Worm (Caenorhabditis elegans): ENCODE measurements around the gene C44C1.1.

Gene C44C1.1

ce11 chrX:977958-978686, 2.5 kb upstream of the C44C1.1 start, which contains the start of gene abhd-3.2:
Gene abhd-3.2 (minus strand): TSS chrX:978008.
- TF ChIP-seq lsy-2 (tag; optimal IDR thresholded peaks at IDR 0.05) (no peak), M03D4.4 (tag; optimal IDR thresholded peaks at IDR 0.05) (no peak), unc-39 (tag; optimal IDR thresholded peaks at IDR 0.05) (no peak), lin-13 (tag; optimal IDR thresholded peaks at IDR 0.05) (no peak)

DNA sequence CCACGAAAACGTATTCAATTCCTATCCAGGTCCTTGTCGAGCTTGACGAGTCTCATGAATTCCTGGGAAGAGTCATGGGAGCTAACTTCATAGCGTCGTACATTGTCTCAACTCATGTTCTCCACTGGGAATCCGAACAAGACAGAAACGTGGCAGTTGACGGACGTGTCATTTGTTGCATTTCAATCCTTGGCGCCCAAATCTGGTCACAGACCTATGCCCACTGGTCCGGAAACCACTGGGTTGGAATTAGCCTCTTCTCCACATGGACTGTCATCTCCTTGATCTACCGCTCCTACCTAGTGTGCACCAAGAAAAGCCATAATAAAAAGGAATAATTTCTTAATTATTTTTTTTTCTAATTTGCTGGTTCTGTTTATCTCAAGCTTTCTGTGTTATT, 2.0 kb downstream of the C44C1.1 start:
- no peak for TF ChIP-seq bed-3 (GFP tag; optimal IDR thresholded peaks at IDR 0.05)
- no peak for TF ChIP-seq nhr-28 (tag; optimal IDR thresholded peaks at IDR 0.05)
- TF ChIP-seq flh-1 (GFP tag; optimal IDR thresholded peaks at IDR 0.05): no peak
- no peak for TF ChIP-seq drap-1 (GFP tag; optimal IDR thresholded peaks at IDR 0.05)
- TF ChIP-seq lin-13 (tag; optimal IDR thresholded peaks at IDR 0.05): no peak
- no peak for TF ChIP-seq mep-1 (tag; optimal IDR thresholded peaks at IDR 0.05)
- no peak for TF ChIP-seq nhr-12 (tag; optimal IDR thresholded peaks at IDR 0.05)
- no peak for TF ChIP-seq elt-3 (tag; optimal IDR thresholded peaks at IDR 0.05)

DNA sequence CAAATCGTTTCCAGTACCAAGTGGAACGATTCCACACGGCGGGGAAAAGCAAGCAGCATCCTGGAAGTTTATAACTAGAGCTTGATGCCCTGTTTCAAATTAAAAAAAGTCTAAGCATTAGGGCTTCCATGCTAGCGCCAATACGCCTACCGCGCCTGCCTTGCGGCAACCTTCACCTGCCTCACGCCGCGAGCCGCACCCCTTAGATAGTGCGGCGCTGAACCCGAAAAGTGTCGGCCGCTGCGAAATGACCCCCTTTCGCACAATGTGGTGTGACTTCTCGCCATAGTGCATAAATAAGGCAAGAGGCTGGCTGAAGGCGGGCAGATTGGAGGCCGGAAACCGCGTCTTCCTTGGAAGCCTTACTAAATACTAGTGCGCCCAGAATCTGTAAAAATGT, 5.9 kb downstream of the C44C1.1 start:
- TF ChIP-seq snpc-4 (tag; optimal IDR thresholded peaks at IDR 0.05) (no peak), sem-2 (GFP tag; optimal IDR thresholded peaks at IDR 0.05) (no peak), mab-5 (tag; optimal IDR thresholded peaks at IDR 0.05) (no peak), ces-1 (GFP tag; optimal IDR thresholded peaks at IDR 0.05) (no peak), lin-32 (GFP tag; optimal IDR thresholded peaks at IDR 0.05) (no peak), mls-2 (tag; optimal IDR thresholded peaks at IDR 0.05) (no peak), bed-3 (GFP tag; optimal IDR thresholded peaks at IDR 0.05) (no peak), flh-1 (GFP tag; optimal IDR thresholded peaks at IDR 0.05) (no peak), nhr-76 (tag; optimal IDR thresholded peaks at IDR 0.05) (no peak), ceh-39 (tag; optimal IDR thresholded peaks at IDR 0.05) (no peak), unc-120 (tag; optimal IDR thresholded peaks at IDR 0.05; ENCODE audit: poor library complexity, severe bottlenecking) (no peak), blmp-1 (tag; optimal IDR thresholded peaks at IDR 0.05) (no peak), sptf-1 (tag; optimal IDR thresholded peaks at IDR 0.05) (no peak), unc-62 (GFP tag; optimal IDR thresholded peaks at IDR 0.05) (no peak), M03D4.4 (tag; optimal IDR thresholded peaks at IDR 0.05) (no peak)

ce11 chrX:991274-991673, 10.7 kb downstream of the C44C1.1 start, which contains the start of the genes C09E10.3 and dgk-1:
Gene C09E10.3 (minus strand): TSS chrX:991374.
Gene dgk-1 (minus strand): TSS chrX:991456.
- TF ChIP-seq nhr-237 (tag; optimal IDR thresholded peaks at IDR 0.05) (no peak), mab-5 (tag; optimal IDR thresholded peaks at IDR 0.05) (no peak), mep-1 (tag; optimal IDR thresholded peaks at IDR 0.05) (no peak), M03D4.4 (tag; optimal IDR thresholded peaks at IDR 0.05) (no peak), ceh-39 (tag; optimal IDR thresholded peaks at IDR 0.05) (no peak)

ce11 chrX:992650-993403, 12.3 kb downstream of the C44C1.1 start:
- TF ChIP-seq lin-32 (GFP tag; optimal IDR thresholded peaks at IDR 0.05): no peak
- no peak for TF ChIP-seq pha-4 (tag; optimal IDR thresholded peaks at IDR 0.05)
- no peak for TF ChIP-seq nhr-12 (tag; optimal IDR thresholded peaks at IDR 0.05)
- peak; percentile 10 for TF ChIP-seq mls-2 (tag; optimal IDR thresholded peaks at IDR 0.05)
- no peak for TF ChIP-seq elt-3 (tag; optimal IDR thresholded peaks at IDR 0.05)
- peak; percentile 99 for TF ChIP-seq unc-120 (tag; optimal IDR thresholded peaks at IDR 0.05; ENCODE audit: poor library complexity, severe bottlenecking)
- no peak for TF ChIP-seq ceh-83 (GFP tag; optimal IDR thresholded peaks at IDR 0.05)
- TF ChIP-seq tbx-8 (GFP tag; optimal IDR thresholded peaks at IDR 0.05): no peak
- TF ChIP-seq lsy-2 (tag; optimal IDR thresholded peaks at IDR 0.05): peak; percentile 30
- TF ChIP-seq sem-2 (GFP tag; optimal IDR thresholded peaks at IDR 0.05): no peak
- no peak for TF ChIP-seq mab-5 (tag; optimal IDR thresholded peaks at IDR 0.05)
- no peak for TF ChIP-seq nhr-2 (tag; optimal IDR thresholded peaks at IDR 0.05)
- no peak for TF ChIP-seq flh-1 (GFP tag; optimal IDR thresholded peaks at IDR 0.05)
- no peak for TF ChIP-seq nhr-28 (tag; optimal IDR thresholded peaks at IDR 0.05)
- no peak for TF ChIP-seq sptf-1 (tag; optimal IDR thresholded peaks at IDR 0.05)
- no peak for TF ChIP-seq ceh-39 (tag; optimal IDR thresholded peaks at IDR 0.05)
- no peak for TF ChIP-seq M03D4.4 (tag; optimal IDR thresholded peaks at IDR 0.05)
- TF ChIP-seq unc-62 (GFP tag; optimal IDR thresholded peaks at IDR 0.05): peak; percentile 30
- peak; percentile 20 for TF ChIP-seq ham-2 (GFP tag; optimal IDR thresholded peaks at IDR 0.05)
- peak; percentile 21 for TF ChIP-seq hlh-1 (tag; optimal IDR thresholded peaks at IDR 0.05)
- no peak for TF ChIP-seq bed-3 (GFP tag; optimal IDR thresholded peaks at IDR 0.05)
- peak; percentile 59 for TF ChIP-seq drap-1 (GFP tag; optimal IDR thresholded peaks at IDR 0.05)
- TF ChIP-seq nhr-76 (tag; optimal IDR thresholded peaks at IDR 0.05): no peak
- TF ChIP-seq ztf-11 (tag; optimal IDR thresholded peaks at IDR 0.05): peak; percentile 72
- TF ChIP-seq elt-1 (tag; optimal IDR thresholded peaks at IDR 0.05; ENCODE audit: borderline replicate concordance, insufficient read depth): no peak
- TF ChIP-seq snpc-4 (tag; optimal IDR thresholded peaks at IDR 0.05): no peak
- TF ChIP-seq lin-13 (tag; optimal IDR thresholded peaks at IDR 0.05): no peak
- no peak for TF ChIP-seq ceh-43 (GFP tag; optimal IDR thresholded peaks at IDR 0.05)
- TF ChIP-seq blmp-1 (tag; optimal IDR thresholded peaks at IDR 0.05): no peak
- TF ChIP-seq mep-1 (tag; optimal IDR thresholded peaks at IDR 0.05): peak; percentile 65
- no peak for TF ChIP-seq nhr-237 (tag; optimal IDR thresholded peaks at IDR 0.05)
- TF ChIP-seq ces-1 (GFP tag; optimal IDR thresholded peaks at IDR 0.05): peak; percentile 56
- no peak for TF ChIP-seq zip-8 (tag; optimal IDR thresholded peaks at IDR 0.05)
- peak; percentile 28 for TF ChIP-seq cnd-1 (tag; optimal IDR thresholded peaks at IDR 0.05)
- TF ChIP-seq unc-39 (tag; optimal IDR thresholded peaks at IDR 0.05): no peak

Data from whole organism, mixed stage, embryonic.